Fruit fly (Drosophila melanogaster) whole organism, embryonic: Measurements from ENCODE around the gene CG5388.
A peak's percentile ranks its signal among the peaks of the same experiment; 100 is the strongest.

Experiments
- Ada2b ChIP-seq: fragments of 200-800 bp; sonication (Bioruptor generic); IDR thresholded peaks from 2 replicates; pipeline ENCODE4 v1.3.6; 2022; ENCODE audit warnings: missing biosample characterization, missing genetic modification characterization
- CG10543 ChIP-seq: fragments of 200-800 bp; sonication (Bioruptor generic); optimal IDR thresholded peaks from 3 replicates; lab custom pipeline; 2017; ENCODE audit warnings: missing biosample characterization, mild to moderate bottlenecking, missing genetic modification characterization, moderate library complexity
- CG11456 ChIP-seq: fragments of 200-800 bp; sonication (Bioruptor generic); IDR thresholded peaks from 3 replicates; pipeline ENCODE4 v1.3.6; 2022; ENCODE audit warnings: missing biosample characterization, missing genetic modification characterization
- CG11695 ChIP-seq: fragments of 200-800 bp; sonication (Bioruptor generic); IDR thresholded peaks from 3 replicates; pipeline ENCODE4 v1.3.6; 2022; ENCODE audit warnings: missing biosample characterization, missing genetic modification characterization
- CG12299 ChIP-seq: fragments of 200-800 bp; sonication (Bioruptor generic); optimal IDR thresholded peaks from 2 replicates; lab custom pipeline; 2018; ENCODE audit warnings: missing biosample characterization, mild to moderate bottlenecking, missing genetic modification characterization
- CG12391 ChIP-seq: fragments of 200-800 bp; sonication (Bioruptor generic); optimal IDR thresholded peaks from 3 replicates; lab custom pipeline; 2018; ENCODE audit warnings: missing biosample characterization, mild to moderate bottlenecking, missing genetic modification characterization, moderate library complexity
- CG12769 ChIP-seq: fragments of 200-800 bp; sonication (Bioruptor generic); optimal IDR thresholded peaks from 2 replicates; lab custom pipeline; 2019; ENCODE audit warnings: missing biosample characterization, mild to moderate bottlenecking, missing genetic modification characterization, moderate library complexity
- CG15514 ChIP-seq: fragments of 200-800 bp; sonication (Bioruptor generic); optimal IDR thresholded peaks from 3 replicates; lab custom pipeline; 2017; ENCODE audit warnings: missing biosample characterization, missing genetic modification characterization, mild to moderate bottlenecking, moderate library complexity, missing genetic modification reagents
- CG16813 ChIP-seq: fragments of 200-800 bp; sonication (Bioruptor generic); IDR thresholded peaks from 3 replicates; pipeline ENCODE4 v1.3.6; 2022; ENCODE audit warnings: missing biosample characterization, missing genetic modification characterization; ENCODE audit not compliant: partially characterized antibody
- CG17568 ChIP-seq: fragments of 200-800 bp; sonication (Bioruptor generic); optimal IDR thresholded peaks from 2 replicates; lab custom pipeline; 2018; ENCODE audit warnings: missing biosample characterization, mild to moderate bottlenecking, missing genetic modification characterization, moderate library complexity
- CG17829 ChIP-seq: fragments of 200-800 bp; optimal IDR thresholded peaks from 2 replicates; lab custom pipeline; 2019; ENCODE audit warnings: missing biosample characterization, mild to moderate bottlenecking, missing genetic modification characterization, moderate library complexity
- CG2202 ChIP-seq: fragments of 200-800 bp; sonication (Bioruptor generic); optimal IDR thresholded peaks from 2 replicates; lab custom pipeline; 2018; ENCODE audit warnings: missing biosample characterization, mild to moderate bottlenecking, missing genetic modification characterization
- CG30431 ChIP-seq: fragments of 200-800 bp; sonication (Bioruptor generic); optimal IDR thresholded peaks from 2 replicates; lab custom pipeline; 2017; ENCODE audit warnings: missing biosample characterization, missing genetic modification characterization
- CG33213 ChIP-seq: fragments of 200-800 bp; sonication (Bioruptor generic); optimal IDR thresholded peaks from 3 replicates; lab custom pipeline; 2016; ENCODE audit warnings: missing biosample characterization, missing genetic modification characterization
- CG7987 ChIP-seq: fragments of 200-800 bp; sonication (Bioruptor generic); optimal IDR thresholded peaks from 2 replicates; lab custom pipeline; 2018; ENCODE audit warnings: missing biosample characterization, mild to moderate bottlenecking, missing genetic modification characterization, moderate library complexity
- D ChIP-seq, 2 experiments: fragments of 200-800 bp in 1 of 2; fragments of >200 bp in 1 of 2; sonication (Bioruptor generic) in 1 of 2; optimal IDR thresholded peaks; 2 replicates in 1 of 2; 3 replicates in 1 of 2; lab custom pipeline; 2017; ENCODE audit warnings: mild to moderate bottlenecking in 1 of 2, missing biosample characterization in 1 of 2, missing genetic modification characterization in 1 of 2, missing genetic modification reagents in 1 of 2
- D19A ChIP-seq: fragments of 200-800 bp; optimal IDR thresholded peaks from 3 replicates; lab custom pipeline; 2019; ENCODE audit warnings: missing biosample characterization, mild to moderate bottlenecking, missing genetic modification characterization, moderate library complexity
- Dip3 ChIP-seq: fragments of 200-800 bp; sonication (Bioruptor generic); optimal IDR thresholded peaks from 3 replicates; lab custom pipeline; 2016; ENCODE audit warnings: missing biosample characterization, missing genetic modification characterization
- Dref ChIP-seq: fragments of 200-800 bp; sonication (Bioruptor generic); IDR thresholded peaks from 2 replicates; pipeline ENCODE4 v1.3.6; 2022; ENCODE audit warnings: missing biosample characterization, missing genetic modification characterization
- ERR ChIP-seq: fragments of 200-800 bp; sonication (Bioruptor generic); optimal IDR thresholded peaks from 2 replicates; lab custom pipeline; 2016; ENCODE audit warnings: missing biosample characterization, missing genetic modification characterization
- HLH3B ChIP-seq: fragments of 200-800 bp; sonication (Bioruptor generic); IDR thresholded peaks from 2 replicates; pipeline ENCODE4 v1.3.6; 2022; ENCODE audit warnings: missing biosample characterization, missing genetic modification characterization
- Hmx ChIP-seq: fragments of 200-800 bp; sonication (Bioruptor generic); optimal IDR thresholded peaks from 2 replicates; lab custom pipeline; 2016; ENCODE audit warnings: missing biosample characterization, missing genetic modification characterization
- MBD-R2 ChIP-seq: fragments of 200-800 bp; sonication (Bioruptor generic); IDR thresholded peaks from 2 replicates; pipeline ENCODE4 v1.3.6; 2022; ENCODE audit warnings: missing biosample characterization, missing genetic modification characterization
- Mrtf ChIP-seq: fragments of 200-800 bp; sonication (Bioruptor generic); IDR thresholded peaks from 3 replicates; pipeline ENCODE4 v1.3.6; 2022; ENCODE audit warnings: missing biosample characterization, missing genetic modification characterization
- Myb ChIP-seq: fragments of 200-800 bp; sonication (Bioruptor generic); optimal IDR thresholded peaks from 2 replicates; lab custom pipeline; 2016; ENCODE audit warnings: missing biosample characterization, missing genetic modification characterization
- Nf-YB ChIP-seq: fragments of 200-800 bp; sonication (Bioruptor generic); optimal IDR thresholded peaks from 3 replicates; lab custom pipeline; 2019; ENCODE audit warnings: missing biosample characterization, mild to moderate bottlenecking, missing genetic modification characterization, moderate library complexity
- Nf-YC ChIP-seq: fragments of 200-800 bp; optimal IDR thresholded peaks from 3 replicates; lab custom pipeline; 2019; ENCODE audit warnings: missing biosample characterization, mild to moderate bottlenecking, missing genetic modification characterization, moderate library complexity
- Ravus ChIP-seq: fragments of 200-800 bp; sonication (Bioruptor generic); IDR thresholded peaks from 2 replicates; pipeline ENCODE4 v1.3.6; 2022; ENCODE audit warnings: missing biosample characterization, missing genetic modification characterization
- Spps ChIP-seq: fragments of 200-800 bp; sonication (Bioruptor generic); optimal IDR thresholded peaks from 2 replicates; lab custom pipeline; 2018; ENCODE audit warnings: missing biosample characterization, mild to moderate bottlenecking, missing genetic modification characterization
- Ssrp ChIP-seq: fragments of 200-800 bp; sonication (Bioruptor generic); optimal IDR thresholded peaks from 2 replicates; lab custom pipeline; 2018; ENCODE audit warnings: missing biosample characterization, mild to moderate bottlenecking, missing genetic modification characterization, moderate library complexity
- Xbp1 ChIP-seq: fragments of 200-800 bp; sonication (Bioruptor generic); optimal IDR thresholded peaks from 3 replicates; lab custom pipeline; 2016; ENCODE audit warnings: missing biosample characterization, mild to moderate bottlenecking, missing genetic modification characterization
- ara ChIP-seq: fragments of 200-800 bp; sonication (Bioruptor generic); IDR thresholded peaks from 2 replicates; pipeline ENCODE4 v1.3.6; 2022; ENCODE audit warnings: missing biosample characterization, missing genetic modification characterization
- bsh ChIP-seq, 2 experiments: fragments of 200-800 bp; sonication (Bioruptor generic); optimal IDR thresholded peaks; 2 replicates each; lab custom pipeline; 2017 to 2018; ENCODE audit warnings: mild to moderate bottlenecking in 2 of 2, missing biosample characterization in 2 of 2, missing genetic modification characterization in 2 of 2, moderate library complexity in 1 of 2
- esg ChIP-seq: fragments of 200-800 bp; sonication (Bioruptor generic); conservative IDR thresholded peaks from 2 replicates; pipeline ENCODE4 v1.3.6; 2022; ENCODE audit warnings: missing biosample characterization, missing genetic modification characterization
- exex ChIP-seq: fragments of 200-800 bp; sonication (Bioruptor generic); optimal IDR thresholded peaks from 4 replicates; lab custom pipeline; 2018; ENCODE audit warnings: missing biosample characterization, mild to moderate bottlenecking, missing genetic modification characterization, moderate library complexity
- fd3F ChIP-seq: fragments of 200-800 bp; sonication (Bioruptor generic); optimal IDR thresholded peaks from 2 replicates; lab custom pipeline; 2018; ENCODE audit warnings: missing biosample characterization, mild to moderate bottlenecking, missing genetic modification characterization, moderate library complexity
- h ChIP-seq: fragments of >200 bp; optimal IDR thresholded peaks from 2 replicates; lab custom pipeline; 2017
- her ChIP-seq: fragments of 200-800 bp; sonication (Bioruptor generic); optimal IDR thresholded peaks from 2 replicates; lab custom pipeline; 2016; ENCODE audit warnings: missing biosample characterization, missing genetic modification characterization
- hth ChIP-seq: fragments of >200 bp; optimal IDR thresholded peaks from 2 replicates; lab custom pipeline; 2017; ENCODE audit warnings: inconsistent platforms
- jigr1 ChIP-seq: fragments of 200-800 bp; sonication (Bioruptor generic); IDR thresholded peaks from 3 replicates; pipeline ENCODE4 v1.3.6; 2022; ENCODE audit warnings: missing biosample characterization, missing genetic modification characterization
- kah ChIP-seq: fragments of 200-800 bp; sonication (Bioruptor generic); optimal IDR thresholded peaks from 2 replicates; lab custom pipeline; 2018; ENCODE audit warnings: missing biosample characterization, mild to moderate bottlenecking, missing genetic modification characterization
- nau ChIP-seq: fragments of 200-800 bp; sonication (Bioruptor generic); optimal IDR thresholded peaks from 3 replicates; lab custom pipeline; 2017; ENCODE audit warnings: missing biosample characterization, mild to moderate bottlenecking, missing genetic modification characterization, missing genetic modification reagents
- onecut ChIP-seq: fragments of 200-800 bp; sonication (Bioruptor generic); IDR thresholded peaks from 2 replicates; pipeline ENCODE4 v1.3.6; 2022; ENCODE audit warnings: missing biosample characterization, missing genetic modification characterization
- pita ChIP-seq: fragments of 200-800 bp; sonication (Bioruptor generic); optimal IDR thresholded peaks from 2 replicates; lab custom pipeline; 2017; ENCODE audit warnings: missing biosample characterization, mild to moderate bottlenecking, missing genetic modification characterization
- schlank ChIP-seq: fragments of 200-800 bp; sonication (Bioruptor generic); optimal IDR thresholded peaks from 2 replicates; lab custom pipeline; 2018; ENCODE audit warnings: missing biosample characterization, mild to moderate bottlenecking, missing genetic modification characterization
- scrt ChIP-seq: fragments of 200-800 bp; sonication (Bioruptor generic); optimal IDR thresholded peaks from 2 replicates; lab custom pipeline; 2018; ENCODE audit warnings: missing biosample characterization, mild to moderate bottlenecking, missing genetic modification characterization, moderate library complexity
- sens ChIP-seq: fragments of 200-800 bp; sonication (Bioruptor generic); peaks from one replicate; lab custom pipeline; 2016; ENCODE audit warnings: missing biosample characterization, missing genetic modification characterization
- tap ChIP-seq: fragments of 200-800 bp; optimal IDR thresholded peaks from 3 replicates; lab custom pipeline; 2019; ENCODE audit warnings: missing biosample characterization, mild to moderate bottlenecking, missing genetic modification characterization, moderate library complexity

Gene CG5388

DNA sequence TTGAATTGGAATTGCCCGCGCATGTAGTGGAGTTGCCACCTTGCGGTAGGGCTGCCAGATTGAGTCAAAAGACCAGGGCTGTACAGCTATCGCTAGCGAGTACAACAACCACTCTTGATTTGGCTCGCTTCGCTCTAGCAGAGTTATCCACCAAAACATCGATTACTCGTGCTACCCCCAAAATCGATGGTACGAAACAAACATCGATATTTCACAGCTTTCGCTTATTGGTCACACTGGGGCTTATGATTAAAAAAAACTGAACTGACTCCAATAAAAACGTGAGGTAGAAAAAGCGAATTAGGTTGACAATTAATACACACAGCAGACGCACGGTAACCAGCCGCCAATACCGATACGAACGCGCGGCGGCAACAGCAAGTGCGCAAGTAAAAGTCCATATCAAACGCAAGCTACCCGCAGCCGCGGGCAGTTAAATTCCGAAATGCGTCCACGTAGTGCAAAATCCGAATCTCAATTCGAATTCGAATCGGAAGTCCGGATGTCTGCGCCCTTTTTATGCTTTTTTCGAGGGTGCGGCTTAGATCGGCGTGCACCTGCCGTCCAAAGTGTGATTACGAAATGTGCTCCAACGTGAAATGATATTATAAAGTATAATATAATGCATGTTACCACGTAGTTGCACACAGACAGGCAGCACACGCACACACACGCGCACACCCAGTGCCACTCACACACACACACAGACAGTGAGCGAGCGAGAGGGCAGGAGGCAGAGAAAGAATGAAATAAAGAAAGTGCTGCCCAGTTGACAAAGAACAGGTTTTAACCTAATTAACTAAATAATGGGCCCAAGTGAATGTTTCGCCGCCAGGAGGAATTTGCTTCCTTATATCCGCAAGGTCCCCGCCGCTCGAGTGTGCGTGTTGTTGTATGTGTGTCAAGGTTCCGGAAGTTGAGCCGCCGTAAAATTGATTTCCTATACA is 16.6 kb upstream of the CG5388 start, which contains the start of gene Sar1 (continued):
- TF ChIP-seq Mrtf (GFP tag; lab: Robert Waterston, UW) (no peak), CG17829 (tag; lab: Kevin White, UChicago) (peak; percentile 50), schlank (tag; lab: Kevin White, UChicago) (no peak), Ravus (GFP tag; lab: Robert Waterston, UW) (no peak), Ada2b (GFP tag; lab: Robert Waterston, UW) (no peak), pita (peak; percentile 97), scrt (no peak), bsh (GFP tag; optimal IDR thresholded peaks at IDR 0.05; lab: Kevin White, UChicago) (no peak), fd3F (GFP tag; lab: Kevin White, UChicago) (no peak), h (no peak), Nf-YC (tag; lab: Kevin White, UChicago) (no peak), CG12769 (tag; lab: Kevin White, UChicago) (peak; percentile 55), onecut (peak; percentile 46; the same call in 1 of the 2 replicates), her (no peak), Ssrp (no peak), CG15514 (peak; percentile 96), sens (GFP tag; lab: Kevin White, UChicago) (peak; percentile 82), Spps (tag; lab: Kevin White, UChicago) (peak; percentile 47), hth (no peak), CG10543 (GFP tag; lab: Kevin White, UChicago) (peak; percentile 48), CG2202 (tag; lab: Kevin White, UChicago) (peak; percentile 12), CG12391 (tag; lab: Kevin White, UChicago) (peak; percentile 51), D19A (tag; lab: Kevin White, UChicago) (no peak), CG16813 (GFP tag; lab: Robert Waterston, UW) (peak; percentile 93), CG12299 (tag; lab: Kevin White, UChicago) (no peak), Hmx (no peak), Myb (peak; percentile 74), MBD-R2 (peak; percentile 16; the same call in 1 of the 2 replicates), exex (tag; lab: Kevin White, UChicago) (no peak), CG30431 (GFP tag; lab: Kevin White, UChicago) (no peak), CG11456 (GFP tag; lab: Robert Waterston, UW) (peak; percentile 69; the same call in 2 of the 3 replicates), CG7987 (GFP tag; lab: Kevin White, UChicago) (peak; percentile 14), HLH3B (no peak; the same call in 1 of the 2 replicates), ara (GFP tag; lab: Robert Waterston, UW) (no peak), D (optimal IDR thresholded peaks at IDR 0.05; lab: Kevin White, UChicago) (peak; percentile 61), D (GFP tag; optimal IDR thresholded peaks at IDR 0.05; lab: Kevin White, UChicago) (no peak), esg (no peak), Dip3 (GFP tag; lab: Kevin White, UChicago) (peak; percentile 3), jigr1 (no peak), kah (GFP tag; lab: Kevin White, UChicago) (no peak), CG33213 (GFP tag; lab: Kevin White, UChicago) (peak; percentile 91), tap (tag; lab: Kevin White, UChicago) (no peak), Dref (GFP tag; lab: Robert Waterston, UW) (peak; percentile 98), CG11695 (GFP tag; lab: Robert Waterston, UW) (0 out of 3 replicates have a peak, but pooled peaks have one; percentile 7), ERR (GFP tag; lab: Kevin White, UChicago) (peak; percentile 46), Xbp1 (peak; percentile 46), nau (no peak), CG17568 (GFP tag; lab: Kevin White, UChicago) (peak; percentile 5), Nf-YB (no peak)
